Fruit fly (Drosophila melanogaster) whole organism, adult: ENCODE measurements around the gene CG9676.

Source experiments
- CG11617 ChIP-seq: fragments of 200-800 bp; sonication (Bioruptor generic); optimal IDR thresholded peaks from 2 replicates; lab custom pipeline; 2017; ENCODE audit warnings: mild to moderate bottlenecking, missing biosample characterization, missing genetic modification reagents, missing genetic modification characterization
- CG12768 ChIP-seq: fragments of 200-800 bp; sonication (Bioruptor generic); optimal IDR thresholded peaks from 2 replicates; lab custom pipeline; 2017; ENCODE audit warnings: missing biosample characterization, missing genetic modification characterization, mild to moderate bottlenecking, moderate library complexity, missing genetic modification reagents
- CG14711 ChIP-seq: fragments of 200-800 bp; sonication (Bioruptor generic); optimal IDR thresholded peaks from 2 replicates; lab custom pipeline; 2018; ENCODE audit warnings: missing biosample characterization, mild to moderate bottlenecking, missing genetic modification characterization, moderate library complexity
- CG1620 ChIP-seq: fragments of 200-800 bp; sonication (Bioruptor generic); optimal IDR thresholded peaks from 2 replicates; lab custom pipeline; 2016; ENCODE audit warnings: missing biosample characterization, missing genetic modification characterization
- CG33017 ChIP-seq: fragments of 200-800 bp; sonication (Bioruptor generic); optimal IDR thresholded peaks from 2 replicates; lab custom pipeline; 2018; ENCODE audit warnings: missing biosample characterization, mild to moderate bottlenecking, missing genetic modification characterization, moderate library complexity
- CG5204 ChIP-seq: fragments of 200-800 bp; sonication (Bioruptor generic); optimal IDR thresholded peaks from 2 replicates; lab custom pipeline; 2016; ENCODE audit warnings: missing biosample characterization, missing genetic modification characterization
- CG7045 ChIP-seq: fragments of 200-800 bp; sonication (Bioruptor generic); optimal IDR thresholded peaks from 2 replicates; lab custom pipeline; 2017; ENCODE audit warnings: missing biosample characterization, mild to moderate bottlenecking, missing genetic modification characterization
- CG7101 ChIP-seq: fragments of 200-800 bp; sonication (Bioruptor generic); optimal IDR thresholded peaks from 2 replicates; lab custom pipeline; 2018; ENCODE audit warnings: missing biosample characterization, mild to moderate bottlenecking, missing genetic modification characterization, moderate library complexity
- Clk ChIP-seq: fragments of 200-800 bp; sonication (Bioruptor generic); optimal IDR thresholded peaks from 2 replicates; lab custom pipeline; 2017; ENCODE audit warnings: missing biosample characterization, missing genetic modification characterization
- Crg-1 ChIP-seq: fragments of 200-800 bp; sonication (Bioruptor generic); optimal IDR thresholded peaks from 2 replicates; lab custom pipeline; 2016; ENCODE audit warnings: missing biosample characterization, missing genetic modification characterization
- Hr96 ChIP-seq: fragments of 200-800 bp; sonication (Bioruptor generic); optimal IDR thresholded peaks from 2 replicates; lab custom pipeline; 2016; ENCODE audit warnings: missing biosample characterization, missing genetic modification characterization
- Mnt ChIP-seq: fragments of 200-800 bp; sonication (Bioruptor generic); optimal IDR thresholded peaks from 2 replicates; lab custom pipeline; 2016; ENCODE audit warnings: missing biosample characterization, mild to moderate bottlenecking, missing genetic modification characterization
- bab1 ChIP-seq: fragments of 200-800 bp; sonication (Bioruptor generic); optimal IDR thresholded peaks from 3 replicates; lab custom pipeline; 2019; ENCODE audit warnings: missing biosample characterization, mild to moderate bottlenecking, missing genetic modification characterization, moderate library complexity
- cic ChIP-seq: fragments of 200-800 bp; sonication (Bioruptor generic); optimal IDR thresholded peaks from 2 replicates; lab custom pipeline; 2017; ENCODE audit warnings: missing biosample characterization, mild to moderate bottlenecking, missing genetic modification characterization, moderate library complexity
- cnc ChIP-seq, 2 experiments: fragments of >200 bp; optimal IDR thresholded peaks; 2 replicates each; lab custom pipeline; 2017
- kay ChIP-seq: fragments of 200-800 bp; sonication (Bioruptor generic); peaks from one replicate; lab custom pipeline; 2016; ENCODE audit warnings: missing biosample characterization, missing genetic modification characterization, borderline replicate concordance
- ovo ChIP-seq: fragments of 200-800 bp; sonication (Bioruptor generic); optimal IDR thresholded peaks from 2 replicates; lab custom pipeline; 2016; ENCODE audit warnings: missing biosample characterization, missing genetic modification characterization
- pad ChIP-seq: fragments of 200-800 bp; sonication (Bioruptor generic); optimal IDR thresholded peaks from 3 replicates; lab custom pipeline; 2017; ENCODE audit warnings: missing biosample characterization, missing genetic modification characterization, mild to moderate bottlenecking, moderate library complexity, missing genetic modification reagents
- tj ChIP-seq: fragments of 200-800 bp; sonication (Bioruptor generic); optimal IDR thresholded peaks from 3 replicates; lab custom pipeline; 2017; ENCODE audit warnings: missing biosample characterization, mild to moderate bottlenecking, missing genetic modification characterization, moderate library complexity
- toe ChIP-seq: fragments of 200-800 bp; sonication (Bioruptor generic); optimal IDR thresholded peaks from 2 replicates; lab custom pipeline; 2016; ENCODE audit warnings: missing biosample characterization, missing genetic modification characterization

The CG9676 gene

dm6 chrX:16700070-16700469 lies at the start of gene CG9676:
Gene CG9676, minus strand, starts transcription at chrX:16700170.
- TF ChIP-seq Hr96 (GFP tag; lab: Kevin White, UChicago): no peak
- no peak for TF ChIP-seq CG7045 (GFP tag; lab: Kevin White, UChicago)
- TF ChIP-seq Clk (GFP tag; lab: Kevin White, UChicago): no peak
- no peak for TF ChIP-seq Crg-1 (GFP tag; lab: Kevin White, UChicago)
- no peak for TF ChIP-seq Mnt (GFP tag; lab: Kevin White, UChicago)
- TF ChIP-seq toe: no peak
- no peak for TF ChIP-seq CG1620 (GFP tag; lab: Kevin White, UChicago)
- no peak for TF ChIP-seq CG12768 (GFP tag; lab: Kevin White, UChicago)
- TF ChIP-seq kay (GFP tag; lab: Kevin White, UChicago): no peak
- TF ChIP-seq CG14711: no peak
- TF ChIP-seq tj (GFP tag; lab: Kevin White, UChicago): no peak
- no peak for TF ChIP-seq CG33017
- TF ChIP-seq CG5204 (GFP tag; lab: Kevin White, UChicago): no peak
- no peak for TF ChIP-seq cnc (optimal IDR thresholded peaks at IDR 0.05; lab: Kevin White, UChicago)
- no peak for TF ChIP-seq bab1 (GFP tag; lab: Kevin White, UChicago)
- TF ChIP-seq ovo (GFP tag; lab: Kevin White, UChicago): no peak
- no peak for TF ChIP-seq pad
- no peak for TF ChIP-seq CG7101 (tag; lab: Kevin White, UChicago)

- TF ChIP-seq CG7101 (tag; lab: Kevin White, UChicago) (peak; percentile 20), toe (no peak), tj (GFP tag; lab: Kevin White, UChicago) (peak; percentile 38), Mnt (GFP tag; lab: Kevin White, UChicago) (peak; percentile 5), CG12768 (GFP tag; lab: Kevin White, UChicago) (no peak), cic (GFP tag; lab: Kevin White, UChicago) (peak; percentile 28)
Observed at dm6 chrX:16749324-16749723, 49.4 kb upstream of the CG9676 start.

dm6 chrX:16747467-16747866 lies 47.5 kb upstream of the CG9676 start:
- TF ChIP-seq tj (GFP tag; lab: Kevin White, UChicago) (no peak), Crg-1 (GFP tag; lab: Kevin White, UChicago) (no peak), pad (no peak), bab1 (GFP tag; lab: Kevin White, UChicago) (no peak), Clk (GFP tag; lab: Kevin White, UChicago) (no peak), CG7101 (tag; lab: Kevin White, UChicago) (no peak), CG14711 (no peak), CG7045 (GFP tag; lab: Kevin White, UChicago) (no peak), cnc (optimal IDR thresholded peaks at IDR 0.05; lab: Kevin White, UChicago) (no peak), cic (GFP tag; lab: Kevin White, UChicago) (no peak), Mnt (GFP tag; lab: Kevin White, UChicago) (no peak), toe (no peak), CG1620 (GFP tag; lab: Kevin White, UChicago) (no peak)

dm6 chrX:16746824-16747223 lies 46.9 kb upstream of the CG9676 start:
- TF ChIP-seq CG5204 (GFP tag; lab: Kevin White, UChicago) (no peak), cic (GFP tag; lab: Kevin White, UChicago) (no peak), tj (GFP tag; lab: Kevin White, UChicago) (no peak), CG7101 (tag; lab: Kevin White, UChicago) (no peak), bab1 (GFP tag; lab: Kevin White, UChicago) (peak; percentile 20), CG11617 (GFP tag; lab: Kevin White, UChicago) (no peak), kay (GFP tag; lab: Kevin White, UChicago) (peak; percentile 50), cnc (optimal IDR thresholded peaks at IDR 0.05; lab: Kevin White, UChicago) (no peak), Hr96 (GFP tag; lab: Kevin White, UChicago) (no peak), CG33017 (no peak), CG14711 (no peak), pad (no peak)

- no peak for TF ChIP-seq CG5204 (GFP tag; lab: Kevin White, UChicago)
- no peak for TF ChIP-seq CG14711
- no peak for TF ChIP-seq cnc (optimal IDR thresholded peaks at IDR 0.05; lab: Kevin White, UChicago)
- no peak for TF ChIP-seq CG33017
- TF ChIP-seq pad: no peak
- TF ChIP-seq CG7045 (GFP tag; lab: Kevin White, UChicago): no peak
- no peak for TF ChIP-seq CG12768 (GFP tag; lab: Kevin White, UChicago)
- no peak for TF ChIP-seq CG11617 (GFP tag; lab: Kevin White, UChicago)
Observed at dm6 chrX:16745942-16746341, 46.0 kb upstream of the CG9676 start.

- TF ChIP-seq bab1 (GFP tag; lab: Kevin White, UChicago): no peak
- no peak for TF ChIP-seq pad
- no peak for TF ChIP-seq Mnt (GFP tag; lab: Kevin White, UChicago)
Observed at dm6 chrX:16744345-16744744, 44.4 kb upstream of the CG9676 start.

dm6 chrX:16742547-16742946 lies 42.6 kb upstream of the CG9676 start, which contains the start of gene Twdlalpha:
Gene Twdlalpha, plus strand, starts transcription at chrX:16742847.
- no peak for TF ChIP-seq CG7045 (GFP tag; lab: Kevin White, UChicago)
